Fruit fly (Drosophila melanogaster): ENCODE measurements around the gene CG4199.

CG4199 gene

DNA sequence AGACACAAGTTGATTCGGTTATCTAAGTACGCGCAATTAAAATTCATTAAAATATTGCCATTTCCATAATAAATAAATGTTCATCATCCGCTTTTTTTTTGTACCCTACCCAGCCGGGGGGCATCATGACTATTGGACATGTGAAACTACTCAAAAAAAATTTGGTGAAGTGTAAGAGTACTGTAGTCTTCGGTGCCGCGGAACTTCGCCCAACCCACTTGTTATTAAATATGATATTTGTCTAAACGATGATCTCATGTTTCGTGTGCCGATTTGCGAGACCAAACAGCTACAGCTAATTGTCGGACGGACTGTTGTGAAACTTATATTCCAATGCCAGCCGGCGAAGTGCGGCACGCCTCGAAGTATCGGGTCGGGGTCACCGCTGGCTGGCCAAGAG is 15.5 kb upstream of the CG4199 start:
- TF ChIP-seq Sin3A (optimal IDR thresholded peaks at IDR 0.05) (no peak), psq (optimal IDR thresholded peaks at IDR 0.05) (no peak), ttk (optimal IDR thresholded peaks at IDR 0.05) (no peak), insv (optimal IDR thresholded peaks at IDR 0.05) (no peak), Myc (optimal IDR thresholded peaks at IDR 0.05) (no peak)

DNA sequence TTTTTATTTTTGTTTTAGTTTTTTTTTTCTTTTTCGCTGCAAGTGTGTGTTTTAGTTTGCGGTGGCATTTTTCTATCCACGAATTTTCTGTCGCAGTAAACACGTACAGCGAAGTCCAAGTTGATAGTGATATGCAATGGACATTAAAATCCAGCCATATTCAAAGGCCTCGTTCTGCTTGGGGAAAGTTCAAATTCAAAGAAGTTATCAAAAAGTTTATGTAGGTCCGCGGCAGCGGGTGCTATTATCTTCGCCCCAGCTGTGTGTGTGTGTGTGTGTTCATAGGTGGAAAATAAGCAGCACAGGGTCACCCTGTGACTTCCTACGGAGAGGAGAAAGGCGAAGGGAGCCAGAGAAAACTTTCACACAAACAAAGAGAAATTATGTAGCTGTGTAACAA is 14.2 kb upstream of the CG4199 start:
- no peak for TF ChIP-seq Sin3A (optimal IDR thresholded peaks at IDR 0.05)
- TF ChIP-seq ttk (optimal IDR thresholded peaks at IDR 0.05): no peak
- no peak for TF ChIP-seq Myc (optimal IDR thresholded peaks at IDR 0.05)
- no peak for TF ChIP-seq h (optimal IDR thresholded peaks at IDR 0.05)
- TF ChIP-seq insv (optimal IDR thresholded peaks at IDR 0.05): no peak
- no peak for TF ChIP-seq psq (optimal IDR thresholded peaks at IDR 0.05)

DNA sequence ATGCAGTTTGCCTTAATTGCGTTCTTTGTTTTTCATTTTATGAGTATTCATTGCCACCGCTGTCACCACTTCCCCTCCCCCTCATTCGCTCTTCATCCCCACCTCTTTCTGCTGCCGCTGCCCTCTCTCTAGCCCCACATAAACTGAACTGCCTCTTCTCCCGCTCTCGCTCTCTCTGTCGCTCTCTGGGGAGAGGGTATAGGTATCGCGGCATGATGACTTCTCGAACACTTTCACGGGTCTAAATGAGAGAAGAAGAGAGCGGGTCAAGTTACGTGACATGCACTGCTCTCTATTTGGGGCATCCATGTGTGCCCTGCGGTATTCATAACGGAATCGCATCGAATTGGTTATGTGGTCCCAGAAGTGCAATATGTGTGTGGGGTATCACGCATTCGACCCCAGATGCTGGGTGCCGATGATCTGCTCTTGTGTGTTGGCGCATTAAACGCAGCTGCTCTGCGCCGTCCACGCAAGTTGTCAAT is 10.4 kb upstream of the CG4199 start:
- TF ChIP-seq Myc (optimal IDR thresholded peaks at IDR 0.05) (no peak), ttk (optimal IDR thresholded peaks at IDR 0.05) (no peak), Sin3A (optimal IDR thresholded peaks at IDR 0.05) (no peak), h (optimal IDR thresholded peaks at IDR 0.05) (no peak)

DNA sequence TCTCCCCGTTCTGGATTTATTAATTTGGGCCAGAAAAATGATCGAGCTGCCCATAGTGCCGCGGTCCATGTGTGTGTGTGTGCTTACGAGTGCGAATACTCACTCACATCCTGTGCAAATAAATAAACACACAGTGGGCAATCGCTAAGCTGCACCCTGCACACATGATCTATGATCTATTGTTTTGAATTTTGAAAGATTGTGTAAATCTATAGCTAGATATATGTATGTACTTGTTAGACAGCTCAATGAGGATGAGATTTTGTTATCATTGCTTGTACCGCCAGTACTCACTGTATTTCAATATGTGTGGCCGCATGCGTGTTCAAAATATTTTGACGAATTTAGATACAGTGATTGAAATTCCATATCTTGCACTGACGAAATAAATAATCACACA is 9.8 kb upstream of the CG4199 start:
- no peak for TF ChIP-seq h (optimal IDR thresholded peaks at IDR 0.05)

DNA sequence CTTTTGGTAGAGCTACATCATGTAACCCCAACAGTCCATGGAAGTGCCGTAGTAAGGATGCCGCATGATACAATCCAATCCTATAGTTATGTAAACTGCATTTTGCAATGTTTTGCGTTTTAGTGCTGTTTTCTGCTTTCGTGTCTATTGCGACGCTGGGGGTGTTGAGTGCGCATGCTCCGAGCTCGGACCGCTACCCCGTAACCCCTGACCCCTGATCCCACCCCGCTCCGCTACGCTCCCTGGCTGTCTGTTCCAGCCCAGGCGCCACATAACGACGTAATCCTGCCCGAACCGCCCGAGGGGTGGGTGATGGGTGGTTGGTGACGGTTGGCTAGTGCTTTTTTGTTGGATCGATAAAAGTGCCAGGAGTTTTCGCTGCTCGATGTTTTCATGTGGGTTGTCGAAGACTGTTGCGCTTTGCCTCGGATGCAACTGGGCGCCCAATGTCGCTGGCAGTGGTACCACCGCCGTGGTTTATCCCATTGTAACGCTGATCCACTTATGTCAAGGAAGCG is 8.6 kb upstream of the CG4199 start:
- no peak for TF ChIP-seq h (optimal IDR thresholded peaks at IDR 0.05)
- TF ChIP-seq Myc (optimal IDR thresholded peaks at IDR 0.05): no peak
- no peak for TF ChIP-seq psq (optimal IDR thresholded peaks at IDR 0.05)
- TF ChIP-seq insv (optimal IDR thresholded peaks at IDR 0.05): no peak
- no peak for TF ChIP-seq ttk (optimal IDR thresholded peaks at IDR 0.05)
- TF ChIP-seq Sin3A (optimal IDR thresholded peaks at IDR 0.05): no peak

dm6 chrX:2080367-2080927 is 7.2 kb upstream of the CG4199 start, which contains the start of the genes CG16903 and Unc-76:
CG16903 (minus strand) TSS chrX:2080405.
Unc-76 (plus strand) TSS chrX:2080610.
- no peak for TF ChIP-seq psq (optimal IDR thresholded peaks at IDR 0.05)
- TF ChIP-seq Myc (optimal IDR thresholded peaks at IDR 0.05): no peak
- TF ChIP-seq ttk (optimal IDR thresholded peaks at IDR 0.05): no peak
- TF ChIP-seq Sin3A (optimal IDR thresholded peaks at IDR 0.05): no peak
- TF ChIP-seq h (optimal IDR thresholded peaks at IDR 0.05): no peak
- no peak for TF ChIP-seq insv (optimal IDR thresholded peaks at IDR 0.05)

DNA sequence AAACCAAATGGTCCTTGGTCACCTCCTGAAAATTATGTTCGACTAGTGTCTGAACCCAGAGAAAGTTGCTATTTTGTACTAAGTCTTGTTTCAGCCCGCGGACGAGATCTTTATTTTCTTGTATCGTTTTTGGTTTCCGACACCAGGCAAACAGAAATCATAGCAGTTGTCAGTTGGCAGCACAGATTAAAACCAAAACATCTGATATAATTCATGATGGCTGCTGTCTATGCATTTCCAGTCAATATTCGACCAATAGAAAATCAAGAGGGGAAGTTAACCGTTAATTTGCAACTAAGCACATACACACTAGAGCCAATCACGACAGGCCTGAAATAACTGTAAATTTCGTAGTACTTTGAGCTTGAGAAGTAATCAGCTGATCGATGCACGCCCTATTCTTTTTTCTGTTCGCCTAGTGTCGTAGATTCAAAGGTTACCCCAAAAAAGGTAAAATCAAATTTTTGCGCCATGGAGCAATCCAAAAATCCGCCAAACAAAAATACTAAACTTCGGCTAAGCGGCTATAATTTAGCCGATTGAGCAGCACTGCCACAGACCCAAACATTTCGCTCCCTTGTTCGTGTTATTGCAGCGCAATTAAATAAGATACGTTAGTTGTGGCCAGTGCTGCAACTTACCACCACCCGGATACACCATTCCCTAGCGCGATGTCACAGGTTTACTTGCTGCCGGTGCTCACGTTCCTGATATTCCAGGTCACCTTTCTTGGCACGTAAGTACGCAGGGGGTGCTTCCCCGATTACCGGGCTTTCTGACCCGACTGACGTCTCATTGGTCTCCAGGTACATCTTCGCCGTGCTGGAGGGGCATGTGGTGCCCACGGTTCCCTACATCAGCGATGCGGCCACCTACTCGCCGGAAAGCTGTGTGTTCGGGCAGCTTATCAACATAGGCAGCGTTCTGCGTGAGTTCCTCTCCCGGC is 3.4 kb upstream of the CG4199 start, which contains the start of gene CG4025:
Gene CG4025, plus strand, starts transcription at position 555 of the 946 bp plus-strand sequence.
- TF ChIP-seq h (optimal IDR thresholded peaks at IDR 0.05): no peak
- no peak for TF ChIP-seq ttk (optimal IDR thresholded peaks at IDR 0.05)
- TF ChIP-seq Myc (optimal IDR thresholded peaks at IDR 0.05): no peak
- TF ChIP-seq psq (optimal IDR thresholded peaks at IDR 0.05): no peak
- no peak for TF ChIP-seq Sin3A (optimal IDR thresholded peaks at IDR 0.05)
- TF ChIP-seq insv (optimal IDR thresholded peaks at IDR 0.05): no peak

- no peak for TF ChIP-seq Myc (optimal IDR thresholded peaks at IDR 0.05)
- TF ChIP-seq insv (optimal IDR thresholded peaks at IDR 0.05): no peak
- TF ChIP-seq ttk (optimal IDR thresholded peaks at IDR 0.05): no peak
- TF ChIP-seq h (optimal IDR thresholded peaks at IDR 0.05): no peak
- no peak for TF ChIP-seq psq (optimal IDR thresholded peaks at IDR 0.05)
- no peak for TF ChIP-seq Sin3A (optimal IDR thresholded peaks at IDR 0.05)
Measured at dm6 chrX:2075846-2076377, 2.6 kb upstream of the CG4199 start, which contains the start of gene CG4045. CG4045 (minus strand) TSS chrX:2075900.

DNA sequence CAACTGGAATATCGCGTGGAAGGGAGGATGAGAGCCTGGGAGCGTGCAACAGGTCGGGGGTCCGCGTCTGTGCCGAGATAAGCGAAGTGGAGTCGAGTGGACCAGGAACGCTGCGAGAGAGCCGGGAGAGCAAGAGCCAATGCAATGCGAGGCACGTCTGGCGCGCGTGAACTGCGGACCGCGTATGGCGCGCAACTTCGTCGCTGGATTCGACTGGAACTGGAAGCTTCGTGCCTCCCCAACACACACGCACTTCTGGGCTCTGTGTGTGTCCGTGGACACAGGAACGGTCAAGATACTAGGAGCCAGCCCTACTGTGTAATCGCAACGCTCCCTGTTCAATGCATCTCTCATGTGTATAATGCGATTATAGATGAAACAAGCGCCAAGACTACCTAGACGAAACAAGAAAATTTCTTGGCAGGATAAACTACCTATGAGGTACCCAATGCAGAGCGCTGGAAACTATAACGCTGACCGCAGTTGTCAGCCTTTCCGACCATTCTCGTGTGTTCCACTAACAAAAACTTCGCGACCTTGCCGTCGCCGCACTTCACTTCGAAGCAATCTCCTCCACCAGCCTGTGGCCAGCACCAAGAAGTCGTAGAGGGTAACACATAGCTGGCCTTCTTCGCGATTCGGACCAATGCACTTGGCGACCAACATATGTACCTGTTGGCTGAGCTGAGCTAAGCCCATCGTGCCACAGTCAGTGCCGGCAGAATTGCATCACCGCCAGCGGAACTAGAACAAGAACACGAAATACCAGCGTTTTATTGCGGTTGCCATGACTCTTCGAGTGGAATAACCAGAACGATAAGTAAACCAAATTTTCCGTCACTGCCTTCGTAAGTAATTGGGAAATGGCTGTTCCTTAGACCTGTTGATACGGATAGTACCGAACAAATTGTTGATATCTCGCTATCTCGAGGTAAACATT is 1.1 kb downstream of the CG4199 start, which contains the start of gene Rtca:
Gene Rtca, plus strand, starts transcription at position 536 of the 940 bp plus-strand sequence.
- TF ChIP-seq ttk (optimal IDR thresholded peaks at IDR 0.05) (no peak), Sin3A (optimal IDR thresholded peaks at IDR 0.05) (no peak), insv (optimal IDR thresholded peaks at IDR 0.05) (no peak), Myc (optimal IDR thresholded peaks at IDR 0.05) (no peak), h (optimal IDR thresholded peaks at IDR 0.05) (no peak), psq (optimal IDR thresholded peaks at IDR 0.05) (no peak)

DNA sequence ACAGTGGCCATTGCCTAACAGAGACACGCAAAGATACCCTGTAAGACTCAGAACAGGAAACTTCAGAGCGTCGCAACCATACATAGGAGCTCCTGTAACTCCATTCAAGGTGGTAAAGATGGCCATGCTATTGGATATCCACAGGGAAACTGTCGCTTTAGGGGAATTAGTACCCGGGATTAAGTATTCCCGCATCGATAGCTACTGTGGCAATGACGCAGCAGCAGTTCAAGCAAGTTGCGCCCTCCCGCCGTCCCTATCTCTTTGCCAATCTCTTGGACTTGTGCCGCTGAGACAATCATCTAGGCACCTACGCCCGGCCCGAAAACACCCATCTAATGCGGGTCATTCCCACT is 2.6 kb downstream of the CG4199 start:
- no peak for TF ChIP-seq ttk (optimal IDR thresholded peaks at IDR 0.05)
- TF ChIP-seq psq (optimal IDR thresholded peaks at IDR 0.05): no peak
- no peak for TF ChIP-seq h (optimal IDR thresholded peaks at IDR 0.05)
- TF ChIP-seq Myc (optimal IDR thresholded peaks at IDR 0.05): no peak
- no peak for TF ChIP-seq insv (optimal IDR thresholded peaks at IDR 0.05)
- TF ChIP-seq Sin3A (optimal IDR thresholded peaks at IDR 0.05): no peak

Data from Kc167 (cell line).